Fruit fly (Drosophila melanogaster): ENCODE measurements around the gene mael.

mael gene

DNA sequence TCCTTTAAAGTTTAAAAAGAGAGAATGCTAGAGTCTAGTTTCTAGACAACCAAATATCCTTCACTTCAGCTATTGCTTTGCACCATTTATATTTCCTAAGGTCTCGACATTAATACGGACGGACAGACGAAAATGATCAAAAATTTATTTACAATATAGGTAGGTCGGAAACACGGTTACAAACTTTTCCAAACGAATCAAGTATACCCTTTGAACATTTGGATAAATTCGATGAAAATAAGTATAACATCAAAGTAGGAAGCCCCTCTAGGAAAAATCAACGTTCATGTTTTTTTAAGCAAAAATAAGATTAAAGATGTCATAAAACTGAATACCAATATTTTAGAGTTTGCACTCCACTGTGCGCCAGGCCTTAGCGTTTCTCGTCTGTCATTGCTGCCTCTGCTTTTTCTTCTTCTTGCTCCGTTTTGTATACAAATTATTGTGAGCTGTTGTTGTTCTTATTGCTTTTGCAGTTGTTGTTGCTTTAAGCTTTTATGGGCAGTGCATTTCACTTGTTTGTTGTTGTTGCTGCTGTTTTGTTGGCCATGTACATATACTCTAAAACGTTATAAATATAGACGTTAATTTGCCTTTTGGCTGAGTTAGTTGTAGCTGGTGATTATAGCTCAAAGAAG is 22.1 kb downstream of the mael start (continued):
- TF ChIP-seq phol (tag; optimal IDR thresholded peaks at IDR 0.05) (peak; percentile 38), CG4707 (GFP tag; optimal IDR thresholded peaks at IDR 0.05) (peak; percentile 45), Hr39 (optimal IDR thresholded peaks at IDR 0.05) (no peak), CG31441 (GFP tag; IDR thresholded peaks at IDR 0.05) (0 out of 2 replicates have a peak, but pooled peaks have one; percentile 32), CG18262 (tag; optimal IDR thresholded peaks at IDR 0.05) (peak; percentile 54), fd96Cb (tag; optimal IDR thresholded peaks at IDR 0.05) (no peak), CG5245 (GFP tag; optimal IDR thresholded peaks at IDR 0.05) (peak; percentile 6), CG9797 (GFP tag; optimal IDR thresholded peaks at IDR 0.05) (no peak), nmo (GFP tag; optimal IDR thresholded peaks at IDR 0.05) (peak; percentile 12), vvl (GFP tag; IDR thresholded peaks at IDR 0.05) (peak; percentile 44), Dll (GFP tag; IDR thresholded peaks at IDR 0.05; ENCODE audit: partially characterized antibody) (0 out of 4 replicates have a peak, but pooled peaks have one; percentile 10), CoRest (tag; optimal IDR thresholded peaks at IDR 0.05) (peak; percentile 18), zf30C (GFP tag; optimal IDR thresholded peaks at IDR 0.05) (no peak), Dbx (GFP tag; IDR thresholded peaks at IDR 0.05) (no peak), H15 (GFP tag; IDR thresholded peaks at IDR 0.05) (0 out of 3 replicates have a peak, but pooled peaks have one; percentile 18), CG10565 (GFP tag; optimal IDR thresholded peaks at IDR 0.05) (no peak), CG1529 (GFP tag; optimal IDR thresholded peaks at IDR 0.05) (peak; percentile 6), CG9437 (GFP tag; optimal IDR thresholded peaks at IDR 0.05) (peak; percentile 35), Med (GFP tag) (peak; percentile 16), CG10979 (tag; optimal IDR thresholded peaks at IDR 0.05) (peak; percentile 12), CG17385 (GFP tag; optimal IDR thresholded peaks at IDR 0.05) (peak; percentile 83), Meics (GFP tag; optimal IDR thresholded peaks at IDR 0.05) (peak; percentile 13), dmrt99B (tag; optimal IDR thresholded peaks at IDR 0.05) (peak; percentile 15), Hmx (GFP tag; optimal IDR thresholded peaks at IDR 0.05) (no peak), CG31365 (tag; optimal IDR thresholded peaks at IDR 0.05) (no peak), lola (GFP tag; optimal IDR thresholded peaks at IDR 0.05) (peak in 1 of 3 experiments; percentile 37), CG2712 (tag; optimal IDR thresholded peaks at IDR 0.05) (peak; percentile 36), CG12391 (tag; optimal IDR thresholded peaks at IDR 0.05) (peak; percentile 2), CG8388 (GFP tag; optimal IDR thresholded peaks at IDR 0.05) (peak; percentile 11), CG1603 (tag; optimal IDR thresholded peaks at IDR 0.05) (peak; percentile 5), Xrp1 (GFP tag; IDR thresholded peaks at IDR 0.05) (0 out of 2 replicates have a peak, but pooled peaks have one; percentile 28), Sox102F (GFP tag; optimal IDR thresholded peaks at IDR 0.05) (peak; percentile 4), row (GFP tag; IDR thresholded peaks at IDR 0.05) (peak; percentile 58), CG13424 (tag; optimal IDR thresholded peaks at IDR 0.05) (no peak), trem (tag; optimal IDR thresholded peaks at IDR 0.05) (peak; percentile 11), CG10366 (GFP tag; IDR thresholded peaks at IDR 0.05) (peak; percentile 11; the same call in 1 of the 2 replicates), gem (tag; optimal IDR thresholded peaks at IDR 0.05) (peak; percentile 24), CG7556 (GFP tag; optimal IDR thresholded peaks at IDR 0.05) (peak; percentile 22), H2.0 (GFP tag; IDR thresholded peaks at IDR 0.05) (no peak), CG11723 (GFP tag; optimal IDR thresholded peaks at IDR 0.05) (peak; percentile 0), CG11504 (tag; optimal IDR thresholded peaks at IDR 0.05) (peak; percentile 36), lov (optimal IDR thresholded peaks at IDR 0.05) (no peak), lov (GFP tag; IDR thresholded peaks at IDR 0.05) (no peak), bsh (GFP tag; optimal IDR thresholded peaks at IDR 0.05) (peak in 1 of 2 experiments; percentile 29)

All from whole organism, embryonic.